Worm (Caenorhabditis elegans) whole organism, L3 larva: ENCODE data around the gene srh-255.

Experiments
- R02D3.7 ChIP-seq: fragments of 150-350 bp; optimal IDR thresholded peaks from 2 replicates; lab custom pipeline; 2014; ENCODE audit warnings: missing biosample characterization, missing genetic modification characterization
- ZK546.5 ChIP-seq: sonication (generic microtip); optimal IDR thresholded peaks from 2 replicates; lab custom pipeline; 2017; ENCODE audit warnings: missing biosample characterization, missing genetic modification characterization
- ama-1 ChIP-seq: fragments of 150-350 bp; optimal IDR thresholded peaks from 2 replicates; lab custom pipeline; 2018
- ceh-16 ChIP-seq: sonication (generic microtip); optimal IDR thresholded peaks from 2 replicates; lab custom pipeline; 2017; ENCODE audit warnings: missing biosample characterization, missing genetic modification characterization
- ceh-28 ChIP-seq: fragments of 150-350 bp; optimal IDR thresholded peaks from 2 replicates; lab custom pipeline; 2014; ENCODE audit warnings: missing biosample characterization, missing genetic modification reagents, missing genetic modification characterization
- ceh-82 ChIP-seq: fragments of 150-350 bp; optimal IDR thresholded peaks from 2 replicates; lab custom pipeline; 2014; ENCODE audit warnings: missing biosample characterization, missing genetic modification characterization
- ceh-9 ChIP-seq: sonication (generic microtip); optimal IDR thresholded peaks from 2 replicates; lab custom pipeline; 2018; ENCODE audit warnings: missing biosample characterization, missing genetic modification characterization
- daf-12 ChIP-seq: fragments of 150-350 bp; optimal IDR thresholded peaks from 2 replicates; lab custom pipeline; 2014; ENCODE audit warnings: missing biosample characterization, missing genetic modification reagents, missing genetic modification characterization
- egl-27 ChIP-seq: sonication (generic microtip); optimal IDR thresholded peaks from 4 replicates; lab custom pipeline; 2017; ENCODE audit warnings: missing biosample characterization, missing genetic modification reagents, missing genetic modification characterization
- egl-5 ChIP-seq: fragments of 150-350 bp; optimal IDR thresholded peaks from 2 replicates; lab custom pipeline; 2017; ENCODE audit warnings: missing biosample characterization, missing genetic modification reagents, missing genetic modification characterization, inconsistent platforms
- elt-1 ChIP-seq: fragments of 150-350 bp; optimal IDR thresholded peaks from 2 replicates; lab custom pipeline; 2014; ENCODE audit warnings: missing biosample characterization, missing genetic modification characterization
- elt-2 ChIP-seq: sonication (generic microtip); optimal IDR thresholded peaks from 2 replicates; lab custom pipeline; 2016; ENCODE audit warnings: missing genetic modification reagents, mild to moderate bottlenecking, missing genetic modification characterization, missing compliant biosample characterization
- elt-3 ChIP-seq, 3 experiments: fragments of 150-350 bp in 1 of 3; sonication (generic microtip) in 2 of 3; optimal IDR thresholded peaks; 2 replicates in 2 of 3; 4 replicates in 1 of 3; lab custom pipeline; 2014 to 2017; ENCODE audit warnings: missing biosample characterization in 3 of 3, missing genetic modification characterization in 3 of 3
- fkh-10 ChIP-seq: sonication (generic microtip); optimal IDR thresholded peaks from 2 replicates; lab custom pipeline; 2017; ENCODE audit warnings: missing biosample characterization, missing genetic modification reagents, missing genetic modification characterization
- fkh-2 ChIP-seq: fragments of 150-350 bp; optimal IDR thresholded peaks from 2 replicates; lab custom pipeline; 2014; ENCODE audit warnings: missing biosample characterization, missing genetic modification reagents, missing genetic modification characterization
- fos-1 ChIP-seq: fragments of 150-350 bp; optimal IDR thresholded peaks from 2 replicates; lab custom pipeline; 2014; ENCODE audit warnings: missing biosample characterization, missing genetic modification characterization
- hmg-11 ChIP-seq: sonication (generic microtip); optimal IDR thresholded peaks from 2 replicates; lab custom pipeline; 2016; ENCODE audit warnings: missing genetic modification characterization, missing compliant biosample characterization
- jun-1 ChIP-seq: fragments of 150-350 bp; optimal IDR thresholded peaks from 2 replicates; lab custom pipeline; 2014; ENCODE audit warnings: missing biosample characterization, missing genetic modification reagents, missing genetic modification characterization
- lin-39 ChIP-seq: fragments of 150-350 bp; optimal IDR thresholded peaks from 2 replicates; lab custom pipeline; 2018; ENCODE audit warnings: missing biosample characterization, missing genetic modification reagents, missing genetic modification characterization
- lsy-12 ChIP-seq: sonication (generic microtip); optimal IDR thresholded peaks from 2 replicates; lab custom pipeline; 2016; ENCODE audit warnings: mild to moderate bottlenecking, missing genetic modification characterization, missing compliant biosample characterization
- mdl-1 ChIP-seq: fragments of 150-350 bp; optimal IDR thresholded peaks from 2 replicates; lab custom pipeline; 2014; ENCODE audit warnings: missing biosample characterization, missing genetic modification characterization
- nhr-11 ChIP-seq: fragments of 150-350 bp; optimal IDR thresholded peaks from 2 replicates; lab custom pipeline; 2014; ENCODE audit warnings: missing biosample characterization, missing genetic modification characterization
- nhr-12 ChIP-seq: fragments of 150-350 bp; optimal IDR thresholded peaks from 2 replicates; lab custom pipeline; 2014; ENCODE audit warnings: missing biosample characterization, missing genetic modification characterization
- nhr-237 ChIP-seq: fragments of 150-350 bp; optimal IDR thresholded peaks from 2 replicates; lab custom pipeline; 2014; ENCODE audit warnings: missing biosample characterization, missing genetic modification characterization
- nhr-28 ChIP-seq: fragments of 150-350 bp; optimal IDR thresholded peaks from 2 replicates; lab custom pipeline; 2014; ENCODE audit warnings: missing biosample characterization, missing genetic modification characterization
- nhr-43 ChIP-seq: sonication (generic microtip); optimal IDR thresholded peaks from 2 replicates; lab custom pipeline; 2016; ENCODE audit warnings: mild to moderate bottlenecking, missing genetic modification characterization, missing compliant biosample characterization; ENCODE audit not compliant: poor library complexity, severe bottlenecking
- pha-4 ChIP-seq: fragments of 150-350 bp; optimal IDR thresholded peaks from 2 replicates; lab custom pipeline; 2014; ENCODE audit warnings: missing biosample characterization, missing genetic modification reagents, missing genetic modification characterization
- pqm-1 ChIP-seq: fragments of 150-350 bp; optimal IDR thresholded peaks from 2 replicates; lab custom pipeline; 2017; ENCODE audit warnings: missing biosample characterization, missing genetic modification characterization, inconsistent platforms
- sea-2 ChIP-seq: fragments of 150-350 bp; sonication (generic microtip); optimal IDR thresholded peaks from 4 replicates; lab custom pipeline; 2014; ENCODE audit warnings: missing biosample characterization, missing genetic modification reagents, missing genetic modification characterization
- snpc-4 ChIP-seq: fragments of 150-350 bp; optimal IDR thresholded peaks from 2 replicates; lab custom pipeline; 2014; ENCODE audit warnings: missing biosample characterization, missing genetic modification characterization
- tbx-2 ChIP-seq: sonication (generic microtip); optimal IDR thresholded peaks from 2 replicates; lab custom pipeline; 2016; ENCODE audit warnings: mild to moderate bottlenecking, missing genetic modification characterization, missing compliant biosample characterization
- unc-39 ChIP-seq: sonication (generic microtip); optimal IDR thresholded peaks from 4 replicates; lab custom pipeline; 2017; ENCODE audit warnings: missing biosample characterization, missing genetic modification characterization
- unc-62 ChIP-seq: fragments of 150-350 bp; sonication (generic microtip); optimal IDR thresholded peaks from 4 replicates; lab custom pipeline; 2014; ENCODE audit warnings: missing biosample characterization, missing genetic modification reagents, missing genetic modification characterization
- ztf-11 ChIP-seq: fragments of 150-350 bp; optimal IDR thresholded peaks from 2 replicates; lab custom pipeline; 2014; ENCODE audit warnings: missing biosample characterization, missing genetic modification characterization
- ztf-4 ChIP-seq: fragments of 150-350 bp; optimal IDR thresholded peaks from 2 replicates; lab custom pipeline; 2014; ENCODE audit warnings: missing biosample characterization, missing genetic modification characterization

Gene srh-255

ce11 chrV:17066634-17067033 is 1.9 kb downstream of the srh-255 start:
- no peak for TF ChIP-seq elt-1 (tag; lab: Kevin White, UChicago)
- no peak for TF ChIP-seq egl-5
- TF ChIP-seq R02D3.7 (tag; lab: Kevin White, UChicago) = no peak
- no peak for TF ChIP-seq ceh-16 (tag; lab: Kevin White, UChicago)
- no peak for TF ChIP-seq fkh-10 (GFP tag; lab: Kevin White, UChicago)
- no peak for TF ChIP-seq elt-3 (tag; optimal IDR thresholded peaks at IDR 0.05; lab: Kevin White, UChicago)
- no peak for TF ChIP-seq ceh-82
- TF ChIP-seq hmg-11 (tag; lab: Kevin White, UChicago) = no peak
- no peak for TF ChIP-seq nhr-28
- TF ChIP-seq nhr-237 (tag; lab: Kevin White, UChicago) = no peak
- TF ChIP-seq lsy-12 (tag; lab: Kevin White, UChicago) = no peak
- no peak for TF ChIP-seq ceh-28 (tag; lab: Kevin White, UChicago)
- TF ChIP-seq ztf-11 (tag; lab: Kevin White, UChicago) = no peak
- no peak for TF ChIP-seq ceh-9
- no peak for TF ChIP-seq ama-1 (lab: Kevin White, UChicago)

- TF ChIP-seq mdl-1 (tag; lab: Kevin White, UChicago) (no peak), lin-39 (no peak), ceh-16 (tag; lab: Kevin White, UChicago) (no peak)
These were observed 4.1 kb downstream of the srh-255 start, which contains the start of gene T05E12.8 for ce11 chrV:17068839-17069238. Gene T05E12.8, plus strand, starts transcription at chrV:17069139.

- TF ChIP-seq unc-62 (GFP tag; lab: Kevin White, UChicago) (no peak), elt-3 (tag; optimal IDR thresholded peaks at IDR 0.05; lab: Kevin White, UChicago) (no peak), jun-1 (tag; lab: Kevin White, UChicago) (no peak), ceh-28 (tag; lab: Kevin White, UChicago) (no peak), egl-5 (no peak), hmg-11 (tag; lab: Kevin White, UChicago) (no peak), nhr-12 (tag; lab: Kevin White, UChicago) (no peak), nhr-237 (tag; lab: Kevin White, UChicago) (no peak), unc-39 (tag; lab: Kevin White, UChicago) (no peak), ztf-4 (no peak), ceh-16 (tag; lab: Kevin White, UChicago) (no peak), tbx-2 (no peak), egl-27 (tag; lab: Kevin White, UChicago) (no peak), fkh-2 (tag; lab: Kevin White, UChicago) (no peak)
These were observed 6.8 kb downstream of the srh-255 start, which contains the start of gene srbc-14 for ce11 chrV:17071578-17071977. Gene srbc-14, minus strand, starts transcription at chrV:17071678.

- no peak for TF ChIP-seq elt-3 (tag; optimal IDR thresholded peaks at IDR 0.05; lab: Kevin White, UChicago)
- no peak for TF ChIP-seq egl-27 (tag; lab: Kevin White, UChicago)
- TF ChIP-seq nhr-11 (tag; lab: Kevin White, UChicago) = no peak
- TF ChIP-seq, all 47 proteins: peak for 0
These were observed 11.1 kb downstream of the srh-255 start, which contains the start of gene str-125 for ce11 chrV:17075900-17076299. Gene str-125, minus strand, starts transcription at chrV:17076000.

- TF ChIP-seq nhr-43 (no peak), R02D3.7 (tag; lab: Kevin White, UChicago) (no peak), hmg-11 (tag; lab: Kevin White, UChicago) (no peak), daf-12 (tag; lab: Kevin White, UChicago) (no peak), ZK546.5 (tag; lab: Kevin White, UChicago) (no peak), sea-2 (GFP tag; lab: Kevin White, UChicago) (no peak), jun-1 (tag; lab: Kevin White, UChicago) (no peak), pha-4 (tag; lab: Kevin White, UChicago) (no peak), elt-2 (tag; lab: Kevin White, UChicago) (no peak), pqm-1 (tag; lab: Kevin White, UChicago) (no peak), nhr-11 (tag; lab: Kevin White, UChicago) (no peak), ceh-16 (tag; lab: Kevin White, UChicago) (no peak), nhr-237 (tag; lab: Kevin White, UChicago) (no peak), fkh-10 (GFP tag; lab: Kevin White, UChicago) (no peak), fos-1 (no peak), snpc-4 (tag; lab: Kevin White, UChicago) (no peak)
These were observed 13.1 kb downstream of the srh-255 start, which contains the start of gene T05E12.3 for ce11 chrV:17077889-17078288. Gene T05E12.3, minus strand, starts transcription at chrV:17077989.
